Fruit fly (Drosophila melanogaster) whole organism, embryonic: ENCODE data around the gene AlkB.

Experiments used
- B-H2 ChIP-seq: fragments of 200-800 bp; sonication (Bioruptor generic); optimal IDR thresholded peaks from 2 replicates; lab custom pipeline; 2018; ENCODE audit warnings: missing biosample characterization, mild to moderate bottlenecking, missing genetic modification characterization
- CG10654 ChIP-seq: fragments of 200-800 bp; sonication (Bioruptor generic); optimal IDR thresholded peaks from 2 replicates; lab custom pipeline; 2016; ENCODE audit warnings: missing biosample characterization, missing genetic modification characterization
- CG11398 ChIP-seq: fragments of 200-800 bp; sonication (Bioruptor generic); optimal IDR thresholded peaks from 2 replicates; lab custom pipeline; 2016; ENCODE audit warnings: missing biosample characterization, missing genetic modification characterization
- CG12299 ChIP-seq: fragments of 200-800 bp; sonication (Bioruptor generic); optimal IDR thresholded peaks from 2 replicates; lab custom pipeline; 2018; ENCODE audit warnings: missing biosample characterization, mild to moderate bottlenecking, missing genetic modification characterization
- CG12744 ChIP-seq: fragments of 200-800 bp; sonication (Bioruptor generic); optimal IDR thresholded peaks from 2 replicates; lab custom pipeline; 2016; ENCODE audit warnings: missing biosample characterization, missing genetic modification characterization
- CG13775 ChIP-seq: fragments of 200-800 bp; sonication (Bioruptor generic); optimal IDR thresholded peaks from 3 replicates; lab custom pipeline; 2017; ENCODE audit warnings: missing biosample characterization, mild to moderate bottlenecking, missing genetic modification characterization
- CG14014 ChIP-seq: fragments of 200-800 bp; sonication (Bioruptor generic); IDR thresholded peaks from 2 replicates; pipeline ENCODE4 v1.3.6; 2022; ENCODE audit warnings: missing biosample characterization, missing genetic modification characterization
- CG14710 ChIP-seq: fragments of 200-800 bp; sonication (Bioruptor generic); optimal IDR thresholded peaks from 3 replicates; lab custom pipeline; 2019; ENCODE audit warnings: missing biosample characterization, mild to moderate bottlenecking, missing genetic modification characterization, moderate library complexity
- CG17359 ChIP-seq: fragments of 200-800 bp; sonication (Bioruptor generic); optimal IDR thresholded peaks from 3 replicates; lab custom pipeline; 2018; ENCODE audit warnings: missing biosample characterization, mild to moderate bottlenecking, missing genetic modification characterization, moderate library complexity
- CG18011 ChIP-seq: fragments of 200-800 bp; sonication (Bioruptor generic); optimal IDR thresholded peaks from 2 replicates; lab custom pipeline; 2017; ENCODE audit warnings: missing biosample characterization, missing genetic modification characterization, mild to moderate bottlenecking, moderate library complexity, missing genotype
- CG31365 ChIP-seq: fragments of 200-800 bp; sonication (Bioruptor generic); optimal IDR thresholded peaks from 2 replicates; lab custom pipeline; 2018; ENCODE audit warnings: missing biosample characterization, mild to moderate bottlenecking, missing genetic modification characterization
- CG3726 ChIP-seq: fragments of 200-800 bp; sonication (Bioruptor generic); IDR thresholded peaks from 3 replicates; pipeline ENCODE4, ENCODE4 v1.3.6; 2022; ENCODE audit warnings: missing biosample characterization, missing genetic modification characterization
- CG6654 ChIP-seq: fragments of 200-800 bp; sonication (Bioruptor generic); optimal IDR thresholded peaks from 2 replicates; lab custom pipeline; 2017; ENCODE audit warnings: missing biosample characterization, mild to moderate bottlenecking, missing genetic modification characterization
- CG6854 ChIP-seq: fragments of 200-800 bp; sonication (Bioruptor generic); optimal IDR thresholded peaks from 3 replicates; lab custom pipeline; 2017; ENCODE audit warnings: missing biosample characterization, mild to moderate bottlenecking, missing genetic modification characterization
- CG7987 ChIP-seq: fragments of 200-800 bp; sonication (Bioruptor generic); optimal IDR thresholded peaks from 2 replicates; lab custom pipeline; 2018; ENCODE audit warnings: missing biosample characterization, mild to moderate bottlenecking, missing genetic modification characterization, moderate library complexity
- CG8089 ChIP-seq: fragments of 200-800 bp; sonication (Bioruptor generic); optimal IDR thresholded peaks from 3 replicates; lab custom pipeline; 2016; ENCODE audit warnings: missing biosample characterization, missing genetic modification characterization
- CkIIα-i1 ChIP-seq: fragments of 200-800 bp; sonication (Bioruptor generic); IDR thresholded peaks from 2 replicates; pipeline ENCODE4 v1.3.6; 2022; ENCODE audit warnings: missing biosample characterization, missing genetic modification characterization
- D ChIP-seq, 2 experiments: fragments of 200-800 bp in 1 of 2; fragments of >200 bp in 1 of 2; sonication (Bioruptor generic) in 1 of 2; optimal IDR thresholded peaks; 2 replicates in 1 of 2; 3 replicates in 1 of 2; lab custom pipeline; 2017; ENCODE audit warnings: mild to moderate bottlenecking in 1 of 2, missing biosample characterization in 1 of 2, missing genetic modification characterization in 1 of 2, missing genetic modification reagents in 1 of 2
- Dek ChIP-seq: fragments of 200-800 bp; sonication (Bioruptor generic); optimal IDR thresholded peaks from 3 replicates; lab custom pipeline; 2019; ENCODE audit warnings: missing biosample characterization, mild to moderate bottlenecking, missing genetic modification characterization, moderate library complexity
- Dip3 ChIP-seq: fragments of 200-800 bp; sonication (Bioruptor generic); optimal IDR thresholded peaks from 3 replicates; lab custom pipeline; 2016; ENCODE audit warnings: missing biosample characterization, missing genetic modification characterization
- Dp ChIP-seq: fragments of 200-800 bp; sonication (Bioruptor generic); optimal IDR thresholded peaks from 2 replicates; lab custom pipeline; 2018; ENCODE audit warnings: missing biosample characterization, mild to moderate bottlenecking, missing genetic modification characterization, moderate library complexity
- Fer1 ChIP-seq: fragments of 200-800 bp; sonication (Bioruptor generic); optimal IDR thresholded peaks from 2 replicates; lab custom pipeline; 2017; ENCODE audit warnings: missing biosample characterization, mild to moderate bottlenecking, missing genetic modification characterization
- Hsf ChIP-seq: fragments of 200-800 bp; sonication (Bioruptor generic); optimal IDR thresholded peaks from 3 replicates; lab custom pipeline; 2016; ENCODE audit warnings: missing biosample characterization, missing genetic modification characterization
- NC2α ChIP-seq: fragments of 200-800 bp; sonication (Bioruptor generic); optimal IDR thresholded peaks from 2 replicates; lab custom pipeline; 2016; ENCODE audit warnings: missing biosample characterization, missing genetic modification characterization
- NFAT ChIP-seq: fragments of 200-800 bp; sonication (Bioruptor generic); IDR thresholded peaks from 2 replicates; pipeline ENCODE4 v1.3.6; 2022; ENCODE audit warnings: missing biosample characterization, missing genetic modification characterization
- PHDP ChIP-seq: fragments of 200-800 bp; sonication (Bioruptor generic); optimal IDR thresholded peaks from 3 replicates; lab custom pipeline; 2018; ENCODE audit warnings: missing biosample characterization, mild to moderate bottlenecking, missing genetic modification characterization, moderate library complexity
- Rx ChIP-seq: fragments of 200-800 bp; sonication (Bioruptor generic); IDR thresholded peaks from 2 replicates; pipeline ENCODE4 v1.3.6; 2022; ENCODE audit warnings: missing biosample characterization, missing genetic modification characterization
- Side ChIP-seq: fragments of 200-800 bp; sonication (Bioruptor generic); optimal IDR thresholded peaks from 2 replicates; lab custom pipeline; 2016; ENCODE audit warnings: missing biosample characterization, missing genetic modification characterization
- ash1 ChIP-seq: fragments of 200-800 bp; sonication (Bioruptor generic); optimal IDR thresholded peaks from 2 replicates; lab custom pipeline; 2018; ENCODE audit warnings: missing biosample characterization, mild to moderate bottlenecking, missing genetic modification characterization
- chif ChIP-seq, 2 experiments: fragments of 200-800 bp; sonication (Bioruptor generic); optimal IDR thresholded peaks; 3 replicates each; lab custom pipeline; 2016; ENCODE audit warnings: missing biosample characterization in 2 of 2, missing genetic modification characterization in 2 of 2
- disco-r ChIP-seq: fragments of 200-800 bp; sonication (Bioruptor generic); optimal IDR thresholded peaks from 2 replicates; lab custom pipeline; 2016; ENCODE audit warnings: missing biosample characterization, missing genetic modification characterization
- dysf ChIP-seq: fragments of 200-800 bp; sonication (Bioruptor generic); IDR thresholded peaks from 3 replicates; pipeline ENCODE4 v1.3.6; 2022; ENCODE audit warnings: missing biosample characterization, missing genetic modification characterization
- emc ChIP-seq: fragments of 200-800 bp; sonication (Bioruptor generic); optimal IDR thresholded peaks from 2 replicates; lab custom pipeline; 2016; ENCODE audit warnings: missing biosample characterization, missing genetic modification characterization
- en ChIP-seq: fragments of 200-800 bp; sonication (Bioruptor generic); optimal IDR thresholded peaks from 2 replicates; lab custom pipeline; 2016; ENCODE audit warnings: missing biosample characterization, missing genetic modification characterization
- eyg ChIP-seq: fragments of 200-800 bp; sonication (Bioruptor generic); optimal IDR thresholded peaks from 3 replicates; lab custom pipeline; 2016; ENCODE audit warnings: missing biosample characterization, missing genetic modification characterization
- gfzf ChIP-seq: fragments of 200-800 bp; sonication (Bioruptor generic); optimal IDR thresholded peaks from 2 replicates; lab custom pipeline; 2016; ENCODE audit warnings: missing biosample characterization, mild to moderate bottlenecking, missing genetic modification characterization, moderate library complexity
- hkb ChIP-seq, 2 experiments: fragments of 200-800 bp in 1 of 2; fragments of >200 bp in 1 of 2; sonication (Bioruptor generic) in 1 of 2; IDR thresholded peaks in 1 of 2; optimal IDR thresholded peaks in 1 of 2; 2 replicates each; pipeline versions ENCODE4 v1.3.6 to Lab custom; 2017 to 2022; ENCODE audit warnings: missing biosample characterization in 1 of 2, missing genetic modification characterization in 1 of 2
- insv ChIP-seq, 2 experiments: fragments of 200-800 bp; sonication (Bioruptor generic); optimal IDR thresholded peaks; 3 replicates each; lab custom pipeline; 2016 to 2018; ENCODE audit warnings: missing biosample characterization in 2 of 2, missing genetic modification characterization in 2 of 2
- kah ChIP-seq: fragments of 200-800 bp; sonication (Bioruptor generic); optimal IDR thresholded peaks from 2 replicates; lab custom pipeline; 2018; ENCODE audit warnings: missing biosample characterization, mild to moderate bottlenecking, missing genetic modification characterization
- prd ChIP-seq, 3 experiments: fragments of >200 bp in 2 of 3; fragments of 200-800 bp in 1 of 3; sonication (Bioruptor generic) in 1 of 3; optimal IDR thresholded peaks in 2 of 3; IDR thresholded peaks in 1 of 3; 2 replicates in 2 of 3; 3 replicates in 1 of 3; pipeline versions ENCODE4 v1.3.6 to Lab custom; 2017 to 2022; ENCODE audit warnings: missing biosample characterization in 1 of 3, missing genetic modification characterization in 1 of 3
- sc ChIP-seq, 3 experiments: fragments of >200 bp in 2 of 3; fragments of 200-800 bp in 1 of 3; sonication (Bioruptor generic) in 1 of 3; optimal IDR thresholded peaks; 2 replicates in 2 of 3; 3 replicates in 1 of 3; lab custom pipeline; 2017; ENCODE audit warnings: mild to moderate bottlenecking in 1 of 3, missing biosample characterization in 1 of 3, missing genetic modification characterization in 1 of 3, missing genetic modification reagents in 1 of 3
- schlank ChIP-seq: fragments of 200-800 bp; sonication (Bioruptor generic); optimal IDR thresholded peaks from 2 replicates; lab custom pipeline; 2018; ENCODE audit warnings: missing biosample characterization, mild to moderate bottlenecking, missing genetic modification characterization
- sens ChIP-seq: fragments of 200-800 bp; sonication (Bioruptor generic); peaks from one replicate; lab custom pipeline; 2016; ENCODE audit warnings: missing biosample characterization, missing genetic modification characterization
- tup ChIP-seq: fragments of 200-800 bp; sonication (Bioruptor generic); optimal IDR thresholded peaks from 2 replicates; lab custom pipeline; 2016; ENCODE audit warnings: missing biosample characterization, mild to moderate bottlenecking, missing genetic modification characterization, moderate library complexity
- wdn ChIP-seq: fragments of 200-800 bp; sonication (Bioruptor generic); IDR thresholded peaks from 2 replicates; pipeline ENCODE4 v1.3.6; 2022; ENCODE audit warnings: missing biosample characterization, missing genetic modification characterization
- yki ChIP-seq: fragments of >200 bp; optimal IDR thresholded peaks from 3 replicates; lab custom pipeline; 2018

AlkB gene

DNA sequence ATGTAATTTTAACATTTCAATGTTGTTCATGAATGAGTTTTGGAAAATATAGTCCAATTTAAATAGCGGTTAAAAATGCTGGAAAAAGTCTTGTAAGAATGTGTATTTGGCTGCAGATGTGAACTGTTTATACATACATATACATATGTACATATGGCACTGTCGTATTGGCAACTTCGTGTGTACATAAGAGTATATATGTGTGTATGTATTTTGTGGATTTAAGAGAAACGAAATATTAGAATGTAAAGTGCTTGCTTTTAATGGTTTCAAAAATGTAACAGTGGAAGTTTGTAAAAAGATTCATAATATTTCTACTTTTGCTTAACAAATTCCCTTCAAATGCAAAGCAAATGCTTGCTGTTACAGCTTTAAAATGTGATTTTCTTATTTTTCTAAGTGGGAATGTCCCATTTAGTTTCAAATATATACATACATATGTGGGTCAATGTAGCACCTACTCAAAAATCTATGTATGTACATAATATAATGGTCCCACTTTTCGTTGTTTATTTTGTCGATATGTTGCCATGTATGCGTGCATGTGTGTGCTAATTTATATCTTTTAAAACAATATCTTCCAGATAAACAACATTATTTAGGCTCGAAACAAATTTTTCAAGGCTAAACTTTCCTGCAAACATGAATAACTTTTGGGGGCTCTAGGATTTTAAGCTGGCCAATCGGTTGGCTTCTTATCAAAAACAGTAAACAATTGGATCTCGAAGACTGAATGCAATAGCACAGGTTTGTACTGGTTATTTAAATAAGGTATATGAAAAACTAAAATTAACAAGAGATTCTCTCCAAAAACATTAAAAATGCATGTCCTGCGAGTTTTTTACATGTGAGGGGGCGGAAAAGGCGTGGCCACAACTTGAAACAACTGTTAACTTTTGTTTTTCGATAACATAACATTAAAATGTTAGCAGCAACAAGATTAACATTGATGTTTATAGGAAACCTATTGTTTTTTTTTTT lies 11.8 kb upstream of the AlkB start (continued):
- peak; percentile 24 for TF ChIP-seq NC2α (GFP tag; lab: Kevin White, UChicago)
- TF ChIP-seq dysf = no peak
- peak in 1 of 2 experiments; percentile 3 for TF ChIP-seq chif (GFP tag; optimal IDR thresholded peaks at IDR 0.05; lab: Kevin White, UChicago)
- TF ChIP-seq Rx (GFP tag; lab: Robert Waterston, UW) = no peak
- TF ChIP-seq en (GFP tag; lab: Kevin White, UChicago) = no peak
- peak; percentile 31 for TF ChIP-seq CG11398 (GFP tag; lab: Kevin White, UChicago)
- TF ChIP-seq Dp (GFP tag; lab: Kevin White, UChicago) = no peak
- peak; percentile 27 for TF ChIP-seq disco-r (GFP tag; lab: Kevin White, UChicago)
- peak; percentile 90 for TF ChIP-seq Fer1 (GFP tag; lab: Kevin White, UChicago)
- TF ChIP-seq sens (GFP tag; lab: Kevin White, UChicago) = peak; percentile 87
- TF ChIP-seq ash1 (GFP tag; lab: Kevin White, UChicago) = peak; percentile 60
- no peak for TF ChIP-seq prd (optimal IDR thresholded peaks at IDR 0.05; lab: Kevin White, UChicago)
- 0 out of 3 replicates have a peak, but pooled peaks have one; percentile 20 for TF ChIP-seq prd (GFP tag; IDR thresholded peaks at IDR 0.05; lab: Robert Waterston, UW)
- peak; percentile 31; the same call in 1 of the 2 replicates for TF ChIP-seq NFAT (GFP tag; lab: Robert Waterston, UW)
- TF ChIP-seq CG12299 (tag; lab: Kevin White, UChicago) = peak; percentile 63
- TF ChIP-seq sc (optimal IDR thresholded peaks at IDR 0.05; lab: Kevin White, UChicago) = no peak
- no peak for TF ChIP-seq sc (GFP tag; optimal IDR thresholded peaks at IDR 0.05; lab: Kevin White, UChicago)
- TF ChIP-seq CG17359 (tag; lab: Kevin White, UChicago) = peak; percentile 78
- TF ChIP-seq CG3726 (GFP tag; lab: Robert Waterston, UW) = no peak
- no peak for TF ChIP-seq Dek
- TF ChIP-seq CG10654 (GFP tag; lab: Kevin White, UChicago) = peak; percentile 48
- no peak for TF ChIP-seq CG6654 (GFP tag; lab: Kevin White, UChicago)
- no peak for TF ChIP-seq Hsf (GFP tag; lab: Kevin White, UChicago)
- TF ChIP-seq CG18011 (GFP tag; lab: Kevin White, UChicago) = peak; percentile 18
- peak in 1 of 2 experiments; percentile 84 for TF ChIP-seq insv (GFP tag; optimal IDR thresholded peaks at IDR 0.05; lab: Kevin White, UChicago)
- peak; percentile 19 for TF ChIP-seq tup (GFP tag; lab: Kevin White, UChicago)
- peak; percentile 73 for TF ChIP-seq CG31365 (tag; lab: Kevin White, UChicago)
- peak; percentile 83 for TF ChIP-seq CG7987 (GFP tag; lab: Kevin White, UChicago)
- TF ChIP-seq gfzf (GFP tag; lab: Kevin White, UChicago) = no peak
- peak; percentile 31 for TF ChIP-seq Side
- TF ChIP-seq CG14710 (tag; lab: Kevin White, UChicago) = peak; percentile 28
- peak; percentile 54 for TF ChIP-seq eyg (GFP tag; lab: Kevin White, UChicago)
- TF ChIP-seq CG12744 (GFP tag; lab: Kevin White, UChicago) = peak; percentile 60
- TF ChIP-seq CkIIα-i1 (GFP tag; lab: Robert Waterston, UW) = 0 out of 2 replicates have a peak, but pooled peaks have one; percentile 10
- peak; percentile 62 for TF ChIP-seq schlank (tag; lab: Kevin White, UChicago)
- TF ChIP-seq CG13775 (GFP tag; lab: Kevin White, UChicago) = peak; percentile 32
- peak; percentile 69 for TF ChIP-seq PHDP (tag; lab: Kevin White, UChicago)
- TF ChIP-seq kah (GFP tag; lab: Kevin White, UChicago) = peak; percentile 71
- no peak for TF ChIP-seq D (optimal IDR thresholded peaks at IDR 0.05; lab: Kevin White, UChicago)
- peak; percentile 49 for TF ChIP-seq D (GFP tag; optimal IDR thresholded peaks at IDR 0.05; lab: Kevin White, UChicago)
- TF ChIP-seq hkb (optimal IDR thresholded peaks at IDR 0.05; lab: Kevin White, UChicago) = no peak
- TF ChIP-seq hkb (GFP tag; IDR thresholded peaks at IDR 0.05; lab: Robert Waterston, UW) = peak; percentile 79
- TF ChIP-seq emc = no peak
- TF ChIP-seq yki (lab: Kevin White, UChicago) = no peak
- TF ChIP-seq CG14014 = peak; percentile 79; the same call in 1 of the 2 replicates
- peak; percentile 31; the same call in 1 of the 2 replicates for TF ChIP-seq wdn (GFP tag; lab: Robert Waterston, UW)
- peak; percentile 85 for TF ChIP-seq CG6854 (GFP tag; lab: Kevin White, UChicago)
- peak; percentile 53 for TF ChIP-seq CG8089 (GFP tag; lab: Kevin White, UChicago)
- TF ChIP-seq B-H2 (GFP tag; lab: Kevin White, UChicago) = peak; percentile 84
- TF ChIP-seq Dip3 (GFP tag; lab: Kevin White, UChicago) = peak; percentile 35
